Worm (Caenorhabditis elegans): Measurements from ENCODE around the gene xpo-3.
A peak's percentile ranks its signal among the peaks of the same experiment; 100 is the strongest.

xpo-3 gene

DNA sequence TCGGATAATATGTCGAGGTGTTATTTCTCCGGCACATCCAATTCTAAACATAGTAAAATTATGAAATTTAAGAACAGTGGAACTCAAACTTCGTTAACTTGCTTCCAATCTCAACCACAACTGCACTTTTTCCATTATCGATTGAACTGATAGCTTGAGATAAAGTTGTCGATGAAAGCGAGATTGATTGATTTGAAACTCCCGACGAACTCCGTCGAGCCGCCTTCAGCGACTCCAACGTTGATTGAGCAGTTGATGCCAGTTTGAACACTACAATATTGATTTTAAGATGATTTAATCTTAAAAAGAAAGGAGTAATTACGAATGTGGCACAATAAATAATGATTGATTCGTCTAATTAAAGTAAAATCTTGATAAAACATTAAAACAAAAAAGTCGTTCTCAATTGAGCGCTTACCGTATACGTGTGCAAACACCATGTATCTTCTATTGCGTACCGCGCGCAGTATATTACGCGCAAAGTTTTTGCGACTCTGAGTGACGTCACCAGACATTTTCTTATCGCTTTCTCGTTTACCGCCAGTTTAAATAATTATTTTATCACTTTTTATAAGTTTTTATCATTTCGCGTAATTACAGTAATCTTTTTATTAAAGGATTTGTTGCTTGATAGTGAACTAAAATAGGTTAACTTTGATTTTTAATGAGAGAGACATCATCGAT lies 21.5 kb downstream of the xpo-3 start, which contains the start of gene arp-11 (continued):
- peak; percentile 87 for TF ChIP-seq elt-2 (tag; optimal IDR thresholded peaks at IDR 0.05)
- no peak for TF ChIP-seq hlh-13 (GFP tag; optimal IDR thresholded peaks at IDR 0.05)
- TF ChIP-seq pqm-1 (tag; optimal IDR thresholded peaks at IDR 0.05) = no peak
- TF ChIP-seq unc-3 (GFP tag; conservative IDR thresholded peaks at IDR 0.05) = no peak
- no peak for TF ChIP-seq unc-3 (tag; optimal IDR thresholded peaks at IDR 0.05)
- TF ChIP-seq pag-3 (tag; optimal IDR thresholded peaks at IDR 0.05; ENCODE audit: borderline replicate concordance) = no peak

DNA sequence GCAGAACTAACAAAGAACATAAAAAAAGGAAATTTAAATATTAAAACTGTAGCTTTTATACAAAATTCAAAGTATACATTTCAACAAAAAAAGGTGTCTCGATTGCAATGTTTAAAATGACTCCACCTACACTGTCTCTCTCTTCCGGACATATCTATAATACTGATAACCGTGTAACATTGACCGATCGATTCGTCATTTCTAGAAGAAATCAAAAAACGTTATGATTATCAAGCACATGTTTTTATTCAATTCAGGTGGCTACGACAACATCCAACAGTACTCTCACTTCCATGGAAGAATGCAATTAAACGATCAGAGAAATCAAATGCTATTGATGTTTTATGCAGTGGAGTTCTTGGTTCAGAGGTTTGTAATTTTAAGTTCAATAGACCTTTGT lies 25.3 kb downstream of the xpo-3 start:
- TF ChIP-seq sdc-2 (tag; optimal IDR thresholded peaks at IDR 0.05) = no peak
- no peak for TF ChIP-seq dve-1 (tag; optimal IDR thresholded peaks at IDR 0.05)
- TF ChIP-seq zip-5 (tag; optimal IDR thresholded peaks at IDR 0.05) = no peak
- TF ChIP-seq pha-4 (tag; optimal IDR thresholded peaks at IDR 0.05) = no peak
- no peak for TF ChIP-seq pha-2 (tag; optimal IDR thresholded peaks at IDR 0.05)
- TF ChIP-seq ceh-6 (GFP tag; optimal IDR thresholded peaks at IDR 0.05) = no peak
- no peak for TF ChIP-seq fax-1 (tag; optimal IDR thresholded peaks at IDR 0.05)
- no peak for TF ChIP-seq nfya-1 (tag; optimal IDR thresholded peaks at IDR 0.05)
- no peak for TF ChIP-seq pag-3 (tag; optimal IDR thresholded peaks at IDR 0.05; ENCODE audit: borderline replicate concordance)
- TF ChIP-seq ceh-30 (tag; optimal IDR thresholded peaks at IDR 0.05) = no peak
- no peak for TF ChIP-seq elt-2 (tag; optimal IDR thresholded peaks at IDR 0.05)
- no peak for TF ChIP-seq unc-42 (tag; optimal IDR thresholded peaks at IDR 0.05)
- no peak for TF ChIP-seq nhr-11 (tag; optimal IDR thresholded peaks at IDR 0.05)
- no peak for TF ChIP-seq rnt-1 (tag; optimal IDR thresholded peaks at IDR 0.05)
- no peak for TF ChIP-seq ceh-2 (tag; optimal IDR thresholded peaks at IDR 0.05)
- no peak for TF ChIP-seq ceh-19 (GFP tag; optimal IDR thresholded peaks at IDR 0.05)
- no peak for TF ChIP-seq tbx-2 (tag; optimal IDR thresholded peaks at IDR 0.05)
- TF ChIP-seq F13H6.1 (tag; optimal IDR thresholded peaks at IDR 0.05) = no peak
- no peak for TF ChIP-seq odd-2 (tag; optimal IDR thresholded peaks at IDR 0.05)

DNA sequence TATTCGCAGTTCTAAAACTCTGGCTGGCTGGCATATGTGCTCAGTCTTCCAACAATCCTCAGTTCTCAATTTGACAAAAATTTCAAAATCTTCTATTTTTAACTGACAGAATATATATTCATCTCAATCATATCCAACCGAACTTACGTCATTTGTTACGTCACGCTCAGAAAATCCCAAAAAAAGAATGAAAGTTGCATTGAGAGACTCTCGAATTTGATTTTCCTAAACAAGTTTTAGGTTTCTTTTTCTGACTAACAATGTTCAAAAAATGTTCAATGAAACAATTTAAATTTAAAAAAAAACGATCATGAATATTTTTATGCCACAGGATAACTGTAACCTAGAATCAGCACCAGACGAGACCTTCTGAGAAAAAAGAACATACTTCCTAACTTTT lies 25.9 kb downstream of the xpo-3 start:
- TF ChIP-seq ceh-30 (tag; optimal IDR thresholded peaks at IDR 0.05) (no peak), ceh-14 (tag; optimal IDR thresholded peaks at IDR 0.05) (no peak), zip-5 (tag; optimal IDR thresholded peaks at IDR 0.05) (no peak), pha-2 (tag; optimal IDR thresholded peaks at IDR 0.05) (no peak), K09A11.1 (tag; optimal IDR thresholded peaks at IDR 0.05; ENCODE audit: insufficient read depth) (no peak), pros-1 (tag; optimal IDR thresholded peaks at IDR 0.05) (no peak), lin-11 (tag; optimal IDR thresholded peaks at IDR 0.05) (no peak), unc-55 (GFP tag; optimal IDR thresholded peaks at IDR 0.05) (no peak), ets-4 (tag; optimal IDR thresholded peaks at IDR 0.05) (no peak), ceh-34 (tag; optimal IDR thresholded peaks at IDR 0.05) (no peak), ceh-22 (tag; optimal IDR thresholded peaks at IDR 0.05) (no peak), ceh-24 (tag; optimal IDR thresholded peaks at IDR 0.05) (no peak), F13H6.1 (tag; optimal IDR thresholded peaks at IDR 0.05) (no peak), syd-9 (tag; optimal IDR thresholded peaks at IDR 0.05) (no peak), mec-3 (tag; optimal IDR thresholded peaks at IDR 0.05; ENCODE audit: borderline replicate concordance) (no peak), nhr-11 (tag; optimal IDR thresholded peaks at IDR 0.05) (no peak), ceh-6 (GFP tag; optimal IDR thresholded peaks at IDR 0.05) (no peak), hlh-13 (GFP tag; optimal IDR thresholded peaks at IDR 0.05) (no peak), Y22D7AL.16 (tag; optimal IDR thresholded peaks at IDR 0.05) (no peak), rnt-1 (tag; optimal IDR thresholded peaks at IDR 0.05) (no peak)

DNA sequence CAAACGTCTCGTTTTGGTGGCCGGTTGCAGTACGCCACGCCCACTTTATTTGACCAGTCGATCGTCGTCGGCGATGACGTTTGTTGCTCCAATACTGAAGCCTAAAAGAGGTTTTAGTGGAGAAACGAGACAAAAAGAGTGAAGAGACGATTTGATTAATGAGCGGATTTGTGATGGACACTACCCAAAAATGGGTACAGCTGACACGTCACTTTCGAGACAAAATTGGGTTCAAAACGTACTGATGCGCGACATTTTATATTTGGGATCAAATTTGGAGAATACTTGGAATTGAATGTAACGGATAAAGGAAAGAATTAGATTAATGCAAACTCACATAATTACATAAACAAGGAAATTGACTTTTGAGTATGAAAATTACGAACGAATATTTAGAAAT lies 26.4 kb downstream of the xpo-3 start, which contains the start of gene ilys-4:
Gene ilys-4, minus strand, starts transcription at position 101 of the 400 bp plus-strand sequence.
- TF ChIP-seq hlh-15 (tag; optimal IDR thresholded peaks at IDR 0.05) (no peak), C38D4.7 (GFP tag; optimal IDR thresholded peaks at IDR 0.05) (no peak), fkh-10 (GFP tag; optimal IDR thresholded peaks at IDR 0.05) (no peak)

Data from whole organism, late embryonic.